Worm (Caenorhabditis elegans): Measurements from ENCODE around the gene nos-1.

The nos-1 gene

ce11 chrII:10953065-10953464 lies at the start of gene nos-1:
Gene nos-1, minus strand, starts transcription at chrII:10953165.
- no peak for TF ChIP-seq unc-62 (GFP tag; optimal IDR thresholded peaks at IDR 0.05)

- TF ChIP-seq unc-62 (GFP tag; optimal IDR thresholded peaks at IDR 0.05) = no peak
These were observed 46.1 kb upstream of the nos-1 start for ce11 chrII:10999109-10999508.

- TF ChIP-seq unc-62 (GFP tag; optimal IDR thresholded peaks at IDR 0.05) = no peak
These were observed 42.6 kb upstream of the nos-1 start for ce11 chrII:10995600-10995999.

- no peak for TF ChIP-seq unc-62 (GFP tag; optimal IDR thresholded peaks at IDR 0.05)
These were observed 40.8 kb upstream of the nos-1 start for ce11 chrII:10993607-10994229.

- TF ChIP-seq unc-62 (GFP tag; optimal IDR thresholded peaks at IDR 0.05) = no peak
These were observed 37.6 kb upstream of the nos-1 start for ce11 chrII:10990592-10990991.

- TF ChIP-seq unc-62 (GFP tag; optimal IDR thresholded peaks at IDR 0.05) = no peak
These were observed 36.2 kb upstream of the nos-1 start for ce11 chrII:10989180-10989579.

ce11 chrII:10988575-10988974 lies 35.6 kb upstream of the nos-1 start:
- TF ChIP-seq unc-62 (GFP tag; optimal IDR thresholded peaks at IDR 0.05) = no peak

- no peak for TF ChIP-seq unc-62 (GFP tag; optimal IDR thresholded peaks at IDR 0.05)
These were observed 33.6 kb upstream of the nos-1 start for ce11 chrII:10986461-10987090.

ce11 chrII:10982017-10982416 lies 29.1 kb upstream of the nos-1 start:
- no peak for TF ChIP-seq unc-62 (GFP tag; optimal IDR thresholded peaks at IDR 0.05)

- TF ChIP-seq unc-62 (GFP tag; optimal IDR thresholded peaks at IDR 0.05) = no peak
These were observed 22.3 kb upstream of the nos-1 start, which contains the start of gene ptp-3 for ce11 chrII:10975239-10975638. Gene ptp-3, plus strand, starts transcription at chrII:10975539.

- TF ChIP-seq unc-62 (GFP tag; optimal IDR thresholded peaks at IDR 0.05) = no peak
These were observed 18.7 kb upstream of the nos-1 start for ce11 chrII:10971677-10972076.

ce11 chrII:10970625-10971024 lies 17.7 kb upstream of the nos-1 start:
- TF ChIP-seq unc-62 (GFP tag; optimal IDR thresholded peaks at IDR 0.05) = no peak

ce11 chrII:10964748-10965147 lies 11.8 kb upstream of the nos-1 start:
- no peak for TF ChIP-seq unc-62 (GFP tag; optimal IDR thresholded peaks at IDR 0.05)

- TF ChIP-seq unc-62 (GFP tag; optimal IDR thresholded peaks at IDR 0.05) = no peak
These were observed 6.7 kb upstream of the nos-1 start for ce11 chrII:10959676-10960075.

ce11 chrII:10959138-10959537 lies 6.2 kb upstream of the nos-1 start:
- no peak for TF ChIP-seq unc-62 (GFP tag; optimal IDR thresholded peaks at IDR 0.05)

- no peak for TF ChIP-seq unc-62 (GFP tag; optimal IDR thresholded peaks at IDR 0.05)
These were observed 3.8 kb upstream of the nos-1 start, which contains the start of gene R03D7.8 for ce11 chrII:10956793-10957192. Gene R03D7.8, minus strand, starts transcription at chrII:10956893.

ce11 chrII:10955114-10955513 lies 2.1 kb upstream of the nos-1 start:
- no peak for TF ChIP-seq unc-62 (GFP tag; optimal IDR thresholded peaks at IDR 0.05)
